Fruit fly (Drosophila melanogaster): ENCODE results near the gene CG5418.

The CG5418 gene

dm6 chr2L:12467673-12468072 lies 14.6 kb upstream of the CG5418 start (continued):
- TF ChIP-seq CG12299 (tag; optimal IDR thresholded peaks at IDR 0.05) (peak; percentile 45), crc (GFP tag; optimal IDR thresholded peaks at IDR 0.05) (peak; percentile 16), CG6854 (GFP tag; optimal IDR thresholded peaks at IDR 0.05) (peak; percentile 14), Atf6 (GFP tag; IDR thresholded peaks at IDR 0.05) (peak; percentile 71), D19A (tag; optimal IDR thresholded peaks at IDR 0.05) (peak; percentile 89), scrt (GFP tag; optimal IDR thresholded peaks at IDR 0.05) (peak; percentile 31), exex (tag; optimal IDR thresholded peaks at IDR 0.05) (peak; percentile 61), insv (GFP tag; optimal IDR thresholded peaks at IDR 0.05) (no peak), p53 (GFP tag; optimal IDR thresholded peaks at IDR 0.05) (peak; percentile 22), CG31441 (GFP tag; IDR thresholded peaks at IDR 0.05) (no peak), CG34376 (GFP tag; optimal IDR thresholded peaks at IDR 0.05) (peak; percentile 73), E2f1 (GFP tag; IDR thresholded peaks at IDR 0.05) (0 out of 2 replicates have a peak, but pooled peaks have one; percentile 44), mam (GFP tag; optimal IDR thresholded peaks at IDR 0.05) (peak; percentile 71), HmgD (GFP tag; optimal IDR thresholded peaks at IDR 0.05) (no peak), CG1647 (GFP tag; optimal IDR thresholded peaks at IDR 0.05) (peak; percentile 21), chn (GFP tag; optimal IDR thresholded peaks at IDR 0.05) (peak; percentile 5), HmgZ (tag; optimal IDR thresholded peaks at IDR 0.05) (peak; percentile 54), gro (GFP tag; optimal IDR thresholded peaks at IDR 0.05) (peak; percentile 92), CG13775 (GFP tag; optimal IDR thresholded peaks at IDR 0.05) (peak; percentile 40), bab2 (GFP tag; optimal IDR thresholded peaks at IDR 0.05) (peak; percentile 60), CG1832 (GFP tag; optimal IDR thresholded peaks at IDR 0.05) (no peak), grau (tag; optimal IDR thresholded peaks at IDR 0.05) (peak; percentile 60), Sry-δ (GFP tag; optimal IDR thresholded peaks at IDR 0.05) (peak; percentile 6), TFAM (GFP tag; optimal IDR thresholded peaks at IDR 0.05) (no peak), pnt (GFP tag; optimal IDR thresholded peaks at IDR 0.05) (peak; percentile 6), Med (GFP tag) (peak; percentile 91), CG17568 (GFP tag; optimal IDR thresholded peaks at IDR 0.05) (no peak), CG18011 (GFP tag; optimal IDR thresholded peaks at IDR 0.05) (peak; percentile 62), CG12659 (GFP tag; optimal IDR thresholded peaks at IDR 0.05) (peak; percentile 51), NFAT (GFP tag; IDR thresholded peaks at IDR 0.05) (peak; percentile 84), CG11504 (tag; optimal IDR thresholded peaks at IDR 0.05) (peak; percentile 26), CTCF (GFP tag; optimal IDR thresholded peaks at IDR 0.05) (no peak), bowl (GFP tag; IDR thresholded peaks at IDR 0.05) (peak; percentile 21; the same call in 1 of the 2 replicates), usp (GFP tag; optimal IDR thresholded peaks at IDR 0.05) (no peak), CG32532 (GFP tag; IDR thresholded peaks at IDR 0.05) (peak; percentile 91), Camta (GFP tag; optimal IDR thresholded peaks at IDR 0.05) (no peak), H2.0 (GFP tag; IDR thresholded peaks at IDR 0.05) (peak; percentile 34; the same call in 1 of the 2 replicates), Max (GFP tag; optimal IDR thresholded peaks at IDR 0.05) (no peak), Taf1 (GFP tag; IDR thresholded peaks at IDR 0.05) (peak; percentile 39; the same call in 1 of the 2 replicates), sqz (GFP tag; optimal IDR thresholded peaks at IDR 0.05) (peak; percentile 49), Mrtf (GFP tag; IDR thresholded peaks at IDR 0.05) (peak; percentile 39; the same call in 1 of the 3 replicates), ci (GFP tag; IDR thresholded peaks at IDR 0.05) (no peak), CG7556 (GFP tag; optimal IDR thresholded peaks at IDR 0.05) (peak; percentile 30), rib (GFP tag; IDR thresholded peaks at IDR 0.05) (peak; percentile 94), dm (GFP tag; optimal IDR thresholded peaks at IDR 0.05) (peak; percentile 1), CG11085 (GFP tag; IDR thresholded peaks at IDR 0.05) (peak; percentile 64), CG4730 (GFP tag; IDR thresholded peaks at IDR 0.05) (peak; percentile 7; the same call in 1 of the 2 replicates), CG11696 (GFP tag; IDR thresholded peaks at IDR 0.05) (0 out of 2 replicates have a peak, but pooled peaks have one; percentile 7), cas (GFP tag; IDR thresholded peaks at IDR 0.05) (0 out of 2 replicates have a peak, but pooled peaks have one; percentile 19), Optix (GFP tag; IDR thresholded peaks at IDR 0.05) (0 out of 3 replicates have a peak, but pooled peaks have one; percentile 28), Dbx (GFP tag; IDR thresholded peaks at IDR 0.05) (peak; percentile 81), CG17328 (GFP tag; IDR thresholded peaks at IDR 0.05) (no peak)
